Worm (Caenorhabditis elegans): ENCODE data around the gene vha-4.

Gene vha-4

ce11 chrII:7901990-7902389 is 22.9 kb upstream of the vha-4 start:
- TF ChIP-seq ZK185.1 (tag; optimal IDR thresholded peaks at IDR 0.05; ENCODE audit: poor library complexity, severe bottlenecking) (no peak), F52B5.7 (tag; optimal IDR thresholded peaks at IDR 0.05) (no peak), lin-35 (GFP tag; optimal IDR thresholded peaks at IDR 0.05) (no peak), nfya-2 (GFP tag; IDR thresholded peaks at IDR 0.05) (no peak), egl-18 (GFP tag; IDR thresholded peaks at IDR 0.05) (no peak), ztf-26 (tag; optimal IDR thresholded peaks at IDR 0.05) (no peak), pha-4 (tag; optimal IDR thresholded peaks at IDR 0.05) (no peak), tbp1 (GFP tag; optimal IDR thresholded peaks at IDR 0.05) (no peak), sdz-38 (tag; optimal IDR thresholded peaks at IDR 0.05) (no peak), hmg-20 (GFP tag; IDR thresholded peaks at IDR 0.05) (no peak), nhr-179 (tag; optimal IDR thresholded peaks at IDR 0.05) (no peak), zfh-2 (GFP tag; conservative IDR thresholded peaks at IDR 0.05) (no peak), ama-1 (optimal IDR thresholded peaks at IDR 0.05) (no peak), ama-1 (GFP tag; optimal IDR thresholded peaks at IDR 0.05) (no peak), sptf-2 (GFP tag; optimal IDR thresholded peaks at IDR 0.05) (no peak), egrh-3 (GFP tag; IDR thresholded peaks at IDR 0.05) (no peak), hmg-1.2 (GFP tag; IDR thresholded peaks at IDR 0.05) (no peak), C06A6.2 (GFP tag; conservative IDR thresholded peaks at IDR 0.05) (no peak), F57C9.4 (tag; optimal IDR thresholded peaks at IDR 0.05) (no peak), ceh-58 (GFP tag; IDR thresholded peaks at IDR 0.05) (no peak)

- TF ChIP-seq attf-6 (GFP tag; IDR thresholded peaks at IDR 0.05) (no peak), let-607 (tag; optimal IDR thresholded peaks at IDR 0.05) (no peak), lsy-27 (tag; optimal IDR thresholded peaks at IDR 0.05; ENCODE audit: borderline replicate concordance, insufficient read depth) (no peak)
These were observed 21.6 kb upstream of the vha-4 start for ce11 chrII:7900762-7901161.

- TF ChIP-seq F39B2.1 (GFP tag; IDR thresholded peaks at IDR 0.05) (peak; percentile 84), die-1 (tag; optimal IDR thresholded peaks at IDR 0.05) (no peak), lin-26 (GFP tag; IDR thresholded peaks at IDR 0.05) (no peak), tbx-9 (tag; optimal IDR thresholded peaks at IDR 0.05; ENCODE audit: borderline replicate concordance) (peak; percentile 4), K11D2.4 (GFP tag; IDR thresholded peaks at IDR 0.05) (no peak), rcor-1 (GFP tag; IDR thresholded peaks at IDR 0.05) (peak; percentile 45; the same call in 1 of the 2 replicates), nhr-80 (tag; optimal IDR thresholded peaks at IDR 0.05) (no peak), C06A6.2 (GFP tag; conservative IDR thresholded peaks at IDR 0.05) (no peak), madf-6 (GFP tag; IDR thresholded peaks at IDR 0.05) (peak; percentile 37; the same call in 1 of the 2 replicates), nhr-27 (tag; optimal IDR thresholded peaks at IDR 0.05) (peak; percentile 78), pbrm-1 (GFP tag; IDR thresholded peaks at IDR 0.05) (0 out of 2 replicates have a peak, but pooled peaks have one; percentile 19), mel-28 (tag; optimal IDR thresholded peaks at IDR 0.05; ENCODE audit: borderline replicate concordance) (no peak), mcd-1 (GFP tag; IDR thresholded peaks at IDR 0.05) (no peak), B0336.3 (GFP tag; IDR thresholded peaks at IDR 0.05) (peak; percentile 73), ceh-100 (GFP tag; IDR thresholded peaks at IDR 0.05) (peak; percentile 36; the same call in 1 of the 2 replicates), atf-7 (tag; optimal IDR thresholded peaks at IDR 0.05) (peak; percentile 1), Y95B8A.8 (GFP tag; IDR thresholded peaks at IDR 0.05) (0 out of 2 replicates have a peak, but pooled peaks have one; percentile 30), ekl-4 (GFP tag; IDR thresholded peaks at IDR 0.05) (0 out of 2 replicates have a peak, but pooled peaks have one; percentile 10), nfyb-1 (GFP tag; IDR thresholded peaks at IDR 0.05) (0 out of 2 replicates have a peak, but pooled peaks have one; percentile 29), F22D6.2 (tag; optimal IDR thresholded peaks at IDR 0.05) (no peak), ztf-28 (GFP tag; IDR thresholded peaks at IDR 0.05) (no peak), cebp-1 (GFP tag; IDR thresholded peaks at IDR 0.05) (no peak), cebp-1 (tag; optimal IDR thresholded peaks at IDR 0.05) (peak; percentile 11), attf-5 (GFP tag; optimal IDR thresholded peaks at IDR 0.05) (peak; percentile 5), Y53G8AR.9 (GFP tag; conservative IDR thresholded peaks at IDR 0.05) (peak; percentile 65; the same call in 1 of the 2 replicates), F37B4.10 (GFP tag; IDR thresholded peaks at IDR 0.05) (no peak)
These were observed 21.1 kb upstream of the vha-4 start, which contains the start of gene rev-1 for ce11 chrII:7900190-7900672. Gene rev-1, plus strand, starts transcription at chrII:7900622.
